Fruit fly (Drosophila melanogaster): ENCODE measurements around the gene Ms.

The Ms gene

dm6 chr3R:24320342-24320711 is 21.0 kb upstream of the Ms start:
- TF ChIP-seq CTCF (optimal IDR thresholded peaks at IDR 0.05) (no peak), CG8478 (optimal IDR thresholded peaks at IDR 0.05) (no peak)

dm6 chr3R:24333182-24333808 is 8.1 kb upstream of the Ms start, which contains the start of the genes Rrp5 and Dis3:
TSS of gene Rrp5 (minus strand) at chr3R:24333316.
TSS of gene Dis3 (plus strand) at chr3R:24333433.
- TF ChIP-seq CTCF (optimal IDR thresholded peaks at IDR 0.05): peak; percentile 57 to 66
- no peak for TF ChIP-seq CG8478 (optimal IDR thresholded peaks at IDR 0.05)

- TF ChIP-seq CTCF (optimal IDR thresholded peaks at IDR 0.05) (no peak), CG8478 (optimal IDR thresholded peaks at IDR 0.05) (no peak)
Measured at dm6 chr3R:24336622-24337021, 4.7 kb upstream of the Ms start, which contains the start of gene CG6432. TSS of gene CG6432 (plus strand) at chr3R:24336922.

dm6 chr3R:24348420-24349190 is 7.3 kb downstream of the Ms start, which contains the start of the genes CG5746 and CG6454:
TSS of gene CG5746 (minus strand) at chr3R:24348791.
TSS of gene CG6454 (plus strand) at chr3R:24349182.
- no peak for TF ChIP-seq CTCF (optimal IDR thresholded peaks at IDR 0.05)
- TF ChIP-seq CG8478 (optimal IDR thresholded peaks at IDR 0.05): no peak

dm6 chr3R:24353448-24353847 is 12.1 kb downstream of the Ms start:
- TF ChIP-seq CG8478 (optimal IDR thresholded peaks at IDR 0.05) (no peak), CTCF (optimal IDR thresholded peaks at IDR 0.05) (no peak)

dm6 chr3R:24357698-24358097 is 16.3 kb downstream of the Ms start, which contains the start of gene Golgin84:
TSS of gene Golgin84 (minus strand) at chr3R:24357938.
- no peak for TF ChIP-seq CTCF (optimal IDR thresholded peaks at IDR 0.05)
- no peak for TF ChIP-seq CG8478 (optimal IDR thresholded peaks at IDR 0.05)

dm6 chr3R:24359957-24360356 is 18.6 kb downstream of the Ms start, which contains the start of gene CG18528:
TSS of gene CG18528 (minus strand) at chr3R:24360144.
- TF ChIP-seq CG8478 (optimal IDR thresholded peaks at IDR 0.05) (no peak), CTCF (optimal IDR thresholded peaks at IDR 0.05) (peak; percentile 16 to 64)

- no peak for TF ChIP-seq CG8478 (optimal IDR thresholded peaks at IDR 0.05)
- no peak for TF ChIP-seq CTCF (optimal IDR thresholded peaks at IDR 0.05)
Measured at dm6 chr3R:24361583-24361982, 20.2 kb downstream of the Ms start, which contains the start of the genes CG5762 and CG33339. TSS of gene CG5762 (minus strand) at chr3R:24361683. TSS of gene CG33339 (plus strand) at chr3R:24361847.

dm6 chr3R:24362838-24363237 is 21.5 kb downstream of the Ms start, which contains the start of gene CG33340:
TSS of gene CG33340 (plus strand) at chr3R:24363138.
- no peak for TF ChIP-seq CG8478 (optimal IDR thresholded peaks at IDR 0.05)
- TF ChIP-seq CTCF (optimal IDR thresholded peaks at IDR 0.05): no peak

dm6 chr3R:24364880-24365604 is 23.7 kb downstream of the Ms start, which contains the start of the genes CG17784 and CG13613:
TSS of gene CG17784 (minus strand) at chr3R:24364980.
TSS of gene CG13613 (plus strand) at chr3R:24365554.
- TF ChIP-seq CG8478 (optimal IDR thresholded peaks at IDR 0.05) (no peak), CTCF (optimal IDR thresholded peaks at IDR 0.05) (no peak)

dm6 chr3R:24367120-24367519 is 25.8 kb downstream of the Ms start, which contains the start of gene CG42811:
TSS of gene CG42811 (minus strand) at chr3R:24367220.
- no peak for TF ChIP-seq CG8478 (optimal IDR thresholded peaks at IDR 0.05)
- TF ChIP-seq CTCF (optimal IDR thresholded peaks at IDR 0.05): no peak

- no peak for TF ChIP-seq CG8478 (optimal IDR thresholded peaks at IDR 0.05)
- TF ChIP-seq CTCF (optimal IDR thresholded peaks at IDR 0.05): no peak
Measured at dm6 chr3R:24368064-24368463, 26.7 kb downstream of the Ms start, which contains the start of the genes CG42812 and CG33341. TSS of gene CG42812 (minus strand) at chr3R:24368164. TSS of gene CG33341 (plus strand) at chr3R:24368358.

- TF ChIP-seq CG8478 (optimal IDR thresholded peaks at IDR 0.05): no peak
- TF ChIP-seq CTCF (optimal IDR thresholded peaks at IDR 0.05): no peak
Measured at dm6 chr3R:24369268-24369667, 27.9 kb downstream of the Ms start, which contains the start of gene CG13614. TSS of gene CG13614 (plus strand) at chr3R:24369568.

dm6 chr3R:24372662-24373061 is 31.3 kb downstream of the Ms start, which contains the start of gene CG17782:
TSS of gene CG17782 (minus strand) at chr3R:24372762.
- no peak for TF ChIP-seq CTCF (optimal IDR thresholded peaks at IDR 0.05)
- TF ChIP-seq CG8478 (optimal IDR thresholded peaks at IDR 0.05): no peak
